Fruit fly (Drosophila melanogaster): ENCODE measurements around the gene Nhe3.

Nhe3 gene

dm6 chr2L:6722822-6723749, 38.9 kb upstream of the Nhe3 start, which contains the start of gene homer (continued):
- no peak for TF ChIP-seq CG17912 (GFP tag; optimal IDR thresholded peaks at IDR 0.05)
- no peak for TF ChIP-seq CG13775 (GFP tag; optimal IDR thresholded peaks at IDR 0.05)
- peak; percentile 11 for TF ChIP-seq Hand (GFP tag; optimal IDR thresholded peaks at IDR 0.05)
- no peak for TF ChIP-seq H2.0 (GFP tag; IDR thresholded peaks at IDR 0.05)
- no peak for TF ChIP-seq B-H1 (GFP tag; IDR thresholded peaks at IDR 0.05)
- no peak for TF ChIP-seq CG7839 (tag; optimal IDR thresholded peaks at IDR 0.05)
- no peak for TF ChIP-seq Mrtf (GFP tag; IDR thresholded peaks at IDR 0.05)
- TF ChIP-seq CG6791 (GFP tag; IDR thresholded peaks at IDR 0.05; ENCODE audit: partially characterized antibody), result peak; percentile 97
- no peak for TF ChIP-seq Chrac-16 (GFP tag; optimal IDR thresholded peaks at IDR 0.05)
- TF ChIP-seq insv (GFP tag; optimal IDR thresholded peaks at IDR 0.05), result no peak
- no peak for TF ChIP-seq vfl (GFP tag; optimal IDR thresholded peaks at IDR 0.05)
- TF ChIP-seq Med (GFP tag), result peak; percentile 70
- TF ChIP-seq Adf1 (GFP tag; IDR thresholded peaks at IDR 0.05), result peak; percentile 46; the same call in 1 of the 2 replicates
- TF ChIP-seq CG17829 (tag; optimal IDR thresholded peaks at IDR 0.05), result peak; percentile 10
- no peak for TF ChIP-seq Bteb2 (GFP tag; optimal IDR thresholded peaks at IDR 0.05)
- TF ChIP-seq CG5953 (GFP tag; IDR thresholded peaks at IDR 0.05), result no peak
- TF ChIP-seq disco-r (GFP tag; optimal IDR thresholded peaks at IDR 0.05), result no peak
- TF ChIP-seq org-1 (GFP tag; optimal IDR thresholded peaks at IDR 0.05), result no peak
- TF ChIP-seq CG4707 (GFP tag; optimal IDR thresholded peaks at IDR 0.05), result no peak
- TF ChIP-seq CG11696 (GFP tag; IDR thresholded peaks at IDR 0.05), result no peak
- TF ChIP-seq wdn (GFP tag; IDR thresholded peaks at IDR 0.05), result no peak
- TF ChIP-seq onecut (GFP tag; IDR thresholded peaks at IDR 0.05), result no peak
- no peak for TF ChIP-seq CG33557 (GFP tag; optimal IDR thresholded peaks at IDR 0.05)
- 0 out of 3 replicates have a peak, but pooled peaks have one; percentile 46 for TF ChIP-seq Dbx (GFP tag; IDR thresholded peaks at IDR 0.05)
- no peak for TF ChIP-seq CG11085 (GFP tag; IDR thresholded peaks at IDR 0.05)
- no peak for TF ChIP-seq odd (GFP tag; optimal IDR thresholded peaks at IDR 0.05)
- no peak for TF ChIP-seq eve (GFP tag; optimal IDR thresholded peaks at IDR 0.05)
- peak; percentile 20 for TF ChIP-seq CG34376 (GFP tag; optimal IDR thresholded peaks at IDR 0.05)
- TF ChIP-seq amos (GFP tag; IDR thresholded peaks at IDR 0.05; ENCODE audit: partially characterized antibody), result peak; percentile 95
- TF ChIP-seq CG4404 (GFP tag; IDR thresholded peaks at IDR 0.05), result no peak
- TF ChIP-seq CG9932 (GFP tag; IDR thresholded peaks at IDR 0.05), result peak; percentile 63
- TF ChIP-seq CG17802 (tag; optimal IDR thresholded peaks at IDR 0.05), result no peak
- no peak for TF ChIP-seq CG18619 (GFP tag; optimal IDR thresholded peaks at IDR 0.05)
- TF ChIP-seq seq (GFP tag; IDR thresholded peaks at IDR 0.05), result no peak
- peak; percentile 18 for TF ChIP-seq CG12391 (tag; optimal IDR thresholded peaks at IDR 0.05)
- TF ChIP-seq CG12942 (GFP tag; optimal IDR thresholded peaks at IDR 0.05), result no peak
- TF ChIP-seq Aef1 (GFP tag; IDR thresholded peaks at IDR 0.05), result no peak
- TF ChIP-seq CG17568 (GFP tag; optimal IDR thresholded peaks at IDR 0.05), result no peak
- peak; percentile 43 for TF ChIP-seq lbe (GFP tag; optimal IDR thresholded peaks at IDR 0.05)
- no peak for TF ChIP-seq Sox102F (GFP tag; optimal IDR thresholded peaks at IDR 0.05)
- TF ChIP-seq Oli (tag; optimal IDR thresholded peaks at IDR 0.05), result no peak
- peak; percentile 85 for TF ChIP-seq CG42726 (GFP tag; IDR thresholded peaks at IDR 0.05; ENCODE audit: partially characterized antibody)
- TF ChIP-seq cwo (GFP tag; optimal IDR thresholded peaks at IDR 0.05), result no peak
- TF ChIP-seq Elba2 (GFP tag; optimal IDR thresholded peaks at IDR 0.05), result no peak
- peak; percentile 94 for TF ChIP-seq CG8478 (optimal IDR thresholded peaks at IDR 0.05)
- no peak for TF ChIP-seq emc (GFP tag; optimal IDR thresholded peaks at IDR 0.05)
- TF ChIP-seq row (GFP tag; IDR thresholded peaks at IDR 0.05), result peak; percentile 47; the same call in 2 of the 3 replicates
- TF ChIP-seq ind (GFP tag; optimal IDR thresholded peaks at IDR 0.05), result peak; percentile 16
- TF ChIP-seq CG17361 (GFP tag; IDR thresholded peaks at IDR 0.05), result peak; percentile 32; the same call in 1 of the 3 replicates
- TF ChIP-seq CG1024 (GFP tag; IDR thresholded peaks at IDR 0.05), result no peak
